Worm (Caenorhabditis elegans) whole organism, early embryonic: ENCODE measurements around the gene oac-14.

Experiments
- B0310.2 ChIP-seq: sonication (generic microtip); optimal IDR thresholded peaks from 2 replicates; lab custom pipeline; 2016; ENCODE audit warnings: mild to moderate bottlenecking, missing genetic modification characterization, missing compliant biosample characterization
- F13C5.2 ChIP-seq: sonication (generic microtip); optimal IDR thresholded peaks from 2 replicates; lab custom pipeline; 2017; ENCODE audit warnings: mild to moderate bottlenecking, missing genetic modification characterization, inconsistent platforms, missing compliant biosample characterization
- aly-1 ChIP-seq: sonication (generic microtip); optimal IDR thresholded peaks from 2 replicates; lab custom pipeline; 2016; ENCODE audit warnings: missing genetic modification characterization, missing compliant biosample characterization
- ama-1 ChIP-seq: fragments of 150-350 bp; optimal IDR thresholded peaks from 2 replicates; lab custom pipeline; 2014
- ceh-13 ChIP-seq: fragments of 200-800 bp; sonication (Bioruptor generic); optimal IDR thresholded peaks from 2 replicates; lab custom pipeline; 2018; ENCODE audit warnings: mild to moderate bottlenecking, missing genetic modification characterization, missing compliant biosample characterization
- ceh-36 ChIP-seq: sonication (generic microtip); optimal IDR thresholded peaks from 2 replicates; lab custom pipeline; 2016; ENCODE audit warnings: missing genetic modification characterization, inconsistent platforms, missing compliant biosample characterization
- ets-7 ChIP-seq: sonication (generic microtip); optimal IDR thresholded peaks from 2 replicates; lab custom pipeline; 2016; ENCODE audit warnings: missing genotype, missing genetic modification characterization, missing compliant biosample characterization
- flt-1 ChIP-seq: fragments of 200-800 bp; sonication (Bioruptor generic); IDR thresholded peaks from 2 replicates; pipeline ENCODE4 v1.3.6; 2022; ENCODE audit warnings: missing genetic modification characterization, missing compliant biosample characterization
- hmbx-1 ChIP-seq: sonication (generic microtip); optimal IDR thresholded peaks from 2 replicates; lab custom pipeline; 2016; ENCODE audit warnings: mild to moderate bottlenecking, missing genetic modification characterization, missing compliant biosample characterization
- hmg-4 ChIP-seq: fragments of 200-800 bp; sonication (Bioruptor generic); optimal IDR thresholded peaks from 2 replicates; lab custom pipeline; 2018; ENCODE audit warnings: mild to moderate bottlenecking, missing genetic modification characterization, missing compliant biosample characterization
- hnd-1 ChIP-seq: sonication (generic microtip); optimal IDR thresholded peaks from 2 replicates; lab custom pipeline; 2016; ENCODE audit warnings: missing genetic modification characterization, missing compliant biosample characterization
- pes-1 ChIP-seq: fragments of 200-800 bp; sonication (Bioruptor generic); IDR thresholded peaks from 2 replicates; pipeline ENCODE4 v1.3.6; 2022; ENCODE audit warnings: missing genetic modification reagents, missing genetic modification characterization, missing compliant biosample characterization
- scrt-1 ChIP-seq: fragments of 200-800 bp; sonication (Bioruptor generic); IDR thresholded peaks from 2 replicates; pipeline ENCODE4 v1.3.6; 2022; ENCODE audit warnings: missing genetic modification characterization, missing compliant biosample characterization
- sea-1 ChIP-seq: fragments of 200-800 bp; sonication (Bioruptor generic); conservative IDR thresholded peaks from 2 replicates; pipeline ENCODE4 v1.3.6; 2022; ENCODE audit warnings: missing genetic modification characterization, missing compliant biosample characterization
- tbx-11 ChIP-seq: fragments of 200-800 bp; sonication (Bioruptor generic); IDR thresholded peaks from 2 replicates; pipeline ENCODE4 v1.3.6; 2022; ENCODE audit warnings: missing genetic modification characterization, missing compliant biosample characterization
- tbx-37 ChIP-seq: fragments of 200-800 bp; sonication (Bioruptor generic); conservative IDR thresholded peaks from 2 replicates; pipeline ENCODE4 v1.3.6; 2022; ENCODE audit warnings: missing genetic modification reagents, missing genetic modification characterization, missing compliant biosample characterization
- tra-4 ChIP-seq: sonication (generic microtip); optimal IDR thresholded peaks from 2 replicates; lab custom pipeline; 2017; ENCODE audit warnings: missing genetic modification characterization, missing compliant biosample characterization

oac-14 gene

ce11 chrX:10162476-10162875 is 20.7 kb upstream of the oac-14 start:
- no peak for TF ChIP-seq aly-1
- no peak for TF ChIP-seq F13C5.2
- no peak for TF ChIP-seq hnd-1 (tag; lab: Kevin White, UChicago)
- TF ChIP-seq pes-1 (GFP tag; lab: Robert Waterston, UW), result no peak
- no peak for TF ChIP-seq ets-7 (tag; lab: Kevin White, UChicago)
- no peak for TF ChIP-seq ceh-13 (GFP tag; lab: Kevin White, UChicago)
- TF ChIP-seq ceh-36 (tag; lab: Kevin White, UChicago), result no peak
- no peak for TF ChIP-seq tra-4
- TF ChIP-seq tbx-11 (GFP tag; lab: Robert Waterston, UW), result no peak
- TF ChIP-seq ama-1 (lab: Kevin White, UChicago), result no peak

DNA sequence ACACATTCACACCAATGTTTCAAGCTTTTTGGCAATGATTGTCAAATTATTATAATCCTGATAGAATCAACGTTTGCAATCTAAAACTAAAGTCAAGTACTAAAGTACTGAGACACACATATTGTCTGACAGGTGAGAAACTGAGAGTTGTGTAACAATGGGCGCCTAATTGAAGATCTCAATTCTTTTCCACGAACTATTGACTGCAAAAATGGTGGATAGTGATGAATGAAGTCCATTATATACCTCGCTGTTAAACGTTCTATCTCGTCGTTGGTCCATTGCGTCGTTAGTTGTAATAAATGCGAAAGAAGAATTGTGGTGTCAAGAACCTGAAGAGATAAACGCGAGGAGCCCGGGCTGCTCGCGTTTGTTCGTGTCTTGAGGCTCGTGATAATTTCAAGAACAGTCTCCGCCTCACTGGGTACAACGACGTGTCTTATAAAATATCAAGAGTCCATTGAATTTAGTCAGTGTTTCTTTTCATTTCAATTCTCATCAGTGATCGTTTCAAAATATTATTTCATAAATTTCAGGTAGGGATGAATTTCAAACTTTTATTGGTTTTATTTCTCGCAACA is 18.4 kb upstream of the oac-14 start, which contains the start of gene F09B9.4:
Gene F09B9.4, plus strand, starts transcription at position 531 of the 581 bp plus-strand sequence.
- TF ChIP-seq aly-1 (no peak), ceh-13 (GFP tag; lab: Kevin White, UChicago) (no peak), tra-4 (no peak), sea-1 (no peak), scrt-1 (no peak), hmbx-1 (tag; lab: Kevin White, UChicago) (no peak), ets-7 (tag; lab: Kevin White, UChicago) (no peak), tbx-11 (GFP tag; lab: Robert Waterston, UW) (no peak), B0310.2 (tag; lab: Kevin White, UChicago) (no peak), hmg-4 (GFP tag; lab: Kevin White, UChicago) (no peak), hnd-1 (tag; lab: Kevin White, UChicago) (no peak), flt-1 (no peak), tbx-37 (no peak), F13C5.2 (no peak), pes-1 (GFP tag; lab: Robert Waterston, UW) (no peak), ama-1 (lab: Kevin White, UChicago) (no peak), ceh-36 (tag; lab: Kevin White, UChicago) (no peak)

DNA sequence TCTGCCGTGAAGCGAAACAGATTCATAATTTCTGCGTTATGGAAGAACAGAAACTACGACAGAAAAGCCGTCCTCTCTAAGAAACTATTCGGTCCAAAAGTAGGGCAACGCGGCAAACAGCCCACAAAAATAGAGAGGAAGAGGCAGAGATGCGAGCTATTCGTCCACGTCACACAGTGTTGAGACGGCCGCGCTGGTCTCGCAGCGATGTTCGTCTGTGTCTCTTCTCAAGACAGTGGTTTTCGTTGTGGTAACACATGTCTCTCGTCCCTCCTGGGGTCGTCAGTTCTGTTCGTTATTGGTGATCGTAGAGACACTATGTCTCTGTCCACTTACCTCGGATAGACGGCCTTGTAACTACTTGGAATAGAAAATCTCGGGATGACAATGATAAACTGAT is 16.9 kb upstream of the oac-14 start, which contains the start of gene erd-2.1:
Gene erd-2.1, minus strand, starts transcription at position 114 of the 400 bp plus-strand sequence.
- TF ChIP-seq hmg-4 (GFP tag; lab: Kevin White, UChicago) (peak; percentile 59), ceh-13 (GFP tag; lab: Kevin White, UChicago) (no peak)

- TF ChIP-seq aly-1, result no peak
- TF ChIP-seq hnd-1 (tag; lab: Kevin White, UChicago), result no peak
- no peak for TF ChIP-seq pes-1 (GFP tag; lab: Robert Waterston, UW)
- TF ChIP-seq hmg-4 (GFP tag; lab: Kevin White, UChicago), result no peak
- no peak for TF ChIP-seq tbx-37
- no peak for TF ChIP-seq F13C5.2
- TF ChIP-seq tra-4, result no peak
- TF ChIP-seq sea-1, result no peak
- no peak for TF ChIP-seq ceh-36 (tag; lab: Kevin White, UChicago)
- TF ChIP-seq ets-7 (tag; lab: Kevin White, UChicago), result no peak
- no peak for TF ChIP-seq tbx-11 (GFP tag; lab: Robert Waterston, UW)
- TF ChIP-seq scrt-1, result no peak
- no peak for TF ChIP-seq B0310.2 (tag; lab: Kevin White, UChicago)
- TF ChIP-seq hmbx-1 (tag; lab: Kevin White, UChicago), result no peak
- no peak for TF ChIP-seq flt-1
- no peak for TF ChIP-seq ama-1 (lab: Kevin White, UChicago)
- no peak for TF ChIP-seq ceh-13 (GFP tag; lab: Kevin White, UChicago)
These were observed 13.3 kb upstream of the oac-14 start for ce11 chrX:10155127-10155526.

ce11 chrX:10154317-10154942 is 12.6 kb upstream of the oac-14 start, which contains the start of gene F09B9.5:
TSS of gene F09B9.5 (plus strand) at chrX:10154817.
- TF ChIP-seq pes-1 (GFP tag; lab: Robert Waterston, UW), result 0 out of 2 replicates have a peak, but pooled peaks have one; percentile 44
- TF ChIP-seq tra-4, result no peak

DNA sequence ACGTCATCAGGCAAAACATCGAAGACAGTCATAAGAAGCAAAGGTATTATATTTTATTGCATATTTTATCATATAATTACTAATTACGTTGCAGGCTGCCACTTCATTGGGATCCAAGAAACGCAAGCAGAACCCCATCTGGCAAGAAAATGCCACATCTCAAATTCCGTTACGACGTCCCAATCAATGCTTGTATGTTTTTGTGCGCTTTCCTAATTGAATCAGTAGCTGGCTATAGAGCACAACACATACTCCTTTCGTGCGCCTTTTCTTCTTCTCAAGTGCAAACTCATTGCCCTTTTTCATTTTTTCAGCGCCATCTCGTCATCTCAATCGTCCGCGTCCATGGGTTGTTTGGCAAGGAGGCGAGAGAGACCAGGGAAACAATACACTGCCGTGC is 9.1 kb upstream of the oac-14 start:
- TF ChIP-seq aly-1 (no peak), F13C5.2 (no peak), sea-1 (no peak), hmbx-1 (tag; lab: Kevin White, UChicago) (no peak), pes-1 (GFP tag; lab: Robert Waterston, UW) (no peak), tra-4 (no peak), ceh-36 (tag; lab: Kevin White, UChicago) (no peak), ets-7 (tag; lab: Kevin White, UChicago) (no peak), hmg-4 (GFP tag; lab: Kevin White, UChicago) (no peak), B0310.2 (tag; lab: Kevin White, UChicago) (no peak), ama-1 (lab: Kevin White, UChicago) (no peak), ceh-13 (GFP tag; lab: Kevin White, UChicago) (no peak), tbx-37 (no peak), flt-1 (no peak), hnd-1 (tag; lab: Kevin White, UChicago) (no peak)

DNA sequence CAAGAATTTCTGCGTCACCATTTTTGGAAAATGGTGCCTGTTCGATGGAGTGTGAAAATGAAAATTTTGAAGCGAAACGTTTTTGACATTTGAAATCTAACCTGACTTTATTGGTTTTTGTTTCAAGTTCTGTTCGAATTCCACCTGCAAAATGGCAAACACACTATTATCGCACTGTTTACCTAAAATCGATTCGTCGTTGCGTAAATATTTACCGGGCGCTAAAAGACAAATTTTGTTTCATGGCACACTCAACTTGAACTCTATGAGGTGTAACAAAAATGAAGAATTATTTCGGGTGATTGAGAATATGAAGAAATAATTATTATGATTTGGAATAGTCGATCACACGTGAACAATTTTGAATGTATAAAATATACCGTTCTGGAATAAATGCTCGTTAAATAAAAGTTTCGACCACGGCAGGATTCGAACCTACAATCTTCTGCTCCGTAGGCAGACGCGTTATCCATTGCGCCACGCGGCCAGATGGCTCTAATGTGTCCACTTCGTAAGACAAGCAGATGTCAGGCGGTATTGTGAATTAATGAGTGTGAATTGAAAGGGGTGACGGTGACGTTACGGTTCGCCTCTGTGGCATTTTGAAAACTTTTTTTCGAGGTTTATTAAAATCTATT is 6.5 kb upstream of the oac-14 start:
- TF ChIP-seq ceh-36 (tag; lab: Kevin White, UChicago), result peak; percentile 34
- no peak for TF ChIP-seq ets-7 (tag; lab: Kevin White, UChicago)
- TF ChIP-seq tbx-11 (GFP tag; lab: Robert Waterston, UW), result peak; percentile 43; the same call in 1 of the 2 replicates
- TF ChIP-seq scrt-1, result peak; percentile 33; the same call in 1 of the 2 replicates
- TF ChIP-seq hmbx-1 (tag; lab: Kevin White, UChicago), result no peak
- TF ChIP-seq hnd-1 (tag; lab: Kevin White, UChicago), result peak; percentile 7
- TF ChIP-seq tra-4, result no peak
- no peak for TF ChIP-seq B0310.2 (tag; lab: Kevin White, UChicago)
- peak; percentile 41 for TF ChIP-seq hmg-4 (GFP tag; lab: Kevin White, UChicago)
- TF ChIP-seq sea-1, result peak; percentile 61; the same call in 1 of the 2 replicates
- TF ChIP-seq pes-1 (GFP tag; lab: Robert Waterston, UW), result peak; percentile 78
- TF ChIP-seq flt-1, result peak; percentile 70
- no peak for TF ChIP-seq tbx-37
